Worm (Caenorhabditis elegans) whole organism, early embryonic: ENCODE data around the gene Y64G10A.1.

Experiments
- B0310.2 ChIP-seq: sonication (generic microtip); optimal IDR thresholded peaks from 2 replicates; lab custom pipeline; 2016; ENCODE audit warnings: mild to moderate bottlenecking, missing genetic modification characterization, missing compliant biosample characterization
- F13C5.2 ChIP-seq: sonication (generic microtip); optimal IDR thresholded peaks from 2 replicates; lab custom pipeline; 2017; ENCODE audit warnings: mild to moderate bottlenecking, missing genetic modification characterization, inconsistent platforms, missing compliant biosample characterization
- aly-1 ChIP-seq: sonication (generic microtip); optimal IDR thresholded peaks from 2 replicates; lab custom pipeline; 2016; ENCODE audit warnings: missing genetic modification characterization, missing compliant biosample characterization
- ama-1 ChIP-seq: fragments of 150-350 bp; optimal IDR thresholded peaks from 2 replicates; lab custom pipeline; 2014
- ceh-13 ChIP-seq: fragments of 200-800 bp; sonication (Bioruptor generic); optimal IDR thresholded peaks from 2 replicates; lab custom pipeline; 2018; ENCODE audit warnings: mild to moderate bottlenecking, missing genetic modification characterization, missing compliant biosample characterization
- ceh-36 ChIP-seq: sonication (generic microtip); optimal IDR thresholded peaks from 2 replicates; lab custom pipeline; 2016; ENCODE audit warnings: missing genetic modification characterization, inconsistent platforms, missing compliant biosample characterization
- ets-7 ChIP-seq: sonication (generic microtip); optimal IDR thresholded peaks from 2 replicates; lab custom pipeline; 2016; ENCODE audit warnings: missing genotype, missing genetic modification characterization, missing compliant biosample characterization
- flt-1 ChIP-seq: fragments of 200-800 bp; sonication (Bioruptor generic); IDR thresholded peaks from 2 replicates; pipeline ENCODE4 v1.3.6; 2022; ENCODE audit warnings: missing genetic modification characterization, missing compliant biosample characterization
- hmbx-1 ChIP-seq: sonication (generic microtip); optimal IDR thresholded peaks from 2 replicates; lab custom pipeline; 2016; ENCODE audit warnings: mild to moderate bottlenecking, missing genetic modification characterization, missing compliant biosample characterization
- hmg-4 ChIP-seq: fragments of 200-800 bp; sonication (Bioruptor generic); optimal IDR thresholded peaks from 2 replicates; lab custom pipeline; 2018; ENCODE audit warnings: mild to moderate bottlenecking, missing genetic modification characterization, missing compliant biosample characterization
- hnd-1 ChIP-seq: sonication (generic microtip); optimal IDR thresholded peaks from 2 replicates; lab custom pipeline; 2016; ENCODE audit warnings: missing genetic modification characterization, missing compliant biosample characterization
- pes-1 ChIP-seq: fragments of 200-800 bp; sonication (Bioruptor generic); IDR thresholded peaks from 2 replicates; pipeline ENCODE4 v1.3.6; 2022; ENCODE audit warnings: missing genetic modification reagents, missing genetic modification characterization, missing compliant biosample characterization
- scrt-1 ChIP-seq: fragments of 200-800 bp; sonication (Bioruptor generic); IDR thresholded peaks from 2 replicates; pipeline ENCODE4 v1.3.6; 2022; ENCODE audit warnings: missing genetic modification characterization, missing compliant biosample characterization
- sea-1 ChIP-seq: fragments of 200-800 bp; sonication (Bioruptor generic); conservative IDR thresholded peaks from 2 replicates; pipeline ENCODE4 v1.3.6; 2022; ENCODE audit warnings: missing genetic modification characterization, missing compliant biosample characterization
- tbx-11 ChIP-seq: fragments of 200-800 bp; sonication (Bioruptor generic); IDR thresholded peaks from 2 replicates; pipeline ENCODE4 v1.3.6; 2022; ENCODE audit warnings: missing genetic modification characterization, missing compliant biosample characterization
- tbx-37 ChIP-seq: fragments of 200-800 bp; sonication (Bioruptor generic); conservative IDR thresholded peaks from 2 replicates; pipeline ENCODE4 v1.3.6; 2022; ENCODE audit warnings: missing genetic modification reagents, missing genetic modification characterization, missing compliant biosample characterization
- tra-4 ChIP-seq: sonication (generic microtip); optimal IDR thresholded peaks from 2 replicates; lab custom pipeline; 2017; ENCODE audit warnings: missing genetic modification characterization, missing compliant biosample characterization

The Y64G10A.1 gene

DNA sequence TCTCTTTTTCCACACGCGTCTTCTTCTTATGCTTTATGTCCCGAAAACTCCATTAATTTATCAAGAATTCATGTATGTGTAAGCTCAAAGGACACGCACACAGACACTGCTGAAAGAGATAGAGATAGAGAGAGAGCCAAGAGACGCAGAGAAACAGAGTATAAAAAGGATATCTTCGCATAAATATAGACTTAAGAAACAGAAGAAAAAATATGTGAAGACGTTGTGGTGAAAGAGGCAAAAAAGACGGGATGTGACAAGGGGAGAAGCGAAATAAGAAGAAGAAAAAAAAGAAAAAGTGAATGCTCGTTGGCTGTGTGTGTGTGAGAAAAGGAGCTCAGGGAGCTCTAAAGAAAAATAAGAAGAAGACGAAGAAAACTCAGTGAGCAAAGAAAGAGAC, 21.9 kb upstream of the Y64G10A.1 start:
- no peak for TF ChIP-seq scrt-1 (GFP tag; lab: Robert Waterston, UW)
- no peak for TF ChIP-seq F13C5.2 (tag; lab: Kevin White, UChicago)
- no peak for TF ChIP-seq B0310.2
- no peak for TF ChIP-seq hnd-1 (tag; lab: Kevin White, UChicago)
- TF ChIP-seq hmbx-1 (tag; lab: Kevin White, UChicago) = no peak

DNA sequence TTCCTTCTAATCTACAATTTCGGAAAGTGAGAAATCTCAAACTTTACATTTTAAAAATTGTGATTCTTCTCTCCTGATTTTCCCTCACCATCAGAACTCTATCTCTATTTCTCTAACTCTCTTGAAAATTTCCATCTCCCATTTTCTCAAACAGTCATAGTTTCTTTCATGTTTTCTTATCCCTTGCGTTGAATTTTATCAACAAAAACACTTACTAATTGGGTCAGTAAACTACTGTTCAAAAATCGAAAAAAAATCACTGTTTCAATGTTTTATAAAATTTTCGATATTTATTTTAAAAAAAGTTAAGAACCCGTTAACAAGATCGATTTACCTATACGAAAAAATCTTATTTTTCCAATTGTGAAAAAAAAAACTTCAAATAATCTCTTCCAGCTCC, 20.3 kb upstream of the Y64G10A.1 start:
- TF ChIP-seq tbx-37 (GFP tag; lab: Robert Waterston, UW) (no peak), B0310.2 (no peak), ceh-13 (GFP tag; lab: Kevin White, UChicago) (no peak), sea-1 (GFP tag; lab: Robert Waterston, UW) (no peak), hnd-1 (tag; lab: Kevin White, UChicago) (no peak), flt-1 (no peak), ceh-36 (tag; lab: Kevin White, UChicago) (no peak), ama-1 (lab: Kevin White, UChicago) (no peak), hmbx-1 (tag; lab: Kevin White, UChicago) (no peak), aly-1 (tag; lab: Kevin White, UChicago) (no peak)

DNA sequence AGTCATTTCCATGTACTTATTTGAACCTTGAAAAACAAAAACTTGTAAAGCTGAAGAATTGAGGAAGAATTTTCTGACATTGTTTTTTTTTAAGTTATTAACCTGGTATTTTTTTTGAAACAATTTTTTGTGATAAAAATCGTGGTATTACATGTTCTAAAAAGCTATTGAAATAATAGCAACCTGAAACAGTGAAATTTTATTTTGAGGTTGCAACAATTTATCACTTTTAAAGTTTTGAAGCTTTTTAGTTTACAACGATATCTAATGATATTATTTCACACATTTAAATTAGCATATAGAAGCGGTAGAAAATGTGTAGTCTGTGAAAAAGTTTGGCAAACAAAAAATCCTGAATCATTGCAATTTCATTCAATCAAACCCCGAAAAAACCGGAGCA, 18.7 kb upstream of the Y64G10A.1 start:
- TF ChIP-seq ceh-36 (tag; lab: Kevin White, UChicago) (no peak), hmg-4 (GFP tag; lab: Kevin White, UChicago) (no peak), pes-1 (GFP tag; lab: Robert Waterston, UW) (no peak), hnd-1 (tag; lab: Kevin White, UChicago) (no peak), ets-7 (tag; lab: Kevin White, UChicago) (no peak), tbx-11 (no peak), scrt-1 (GFP tag; lab: Robert Waterston, UW) (no peak), tra-4 (no peak), F13C5.2 (tag; lab: Kevin White, UChicago) (no peak), tbx-37 (GFP tag; lab: Robert Waterston, UW) (no peak), aly-1 (tag; lab: Kevin White, UChicago) (no peak), ceh-13 (GFP tag; lab: Kevin White, UChicago) (no peak), ama-1 (lab: Kevin White, UChicago) (no peak), hmbx-1 (tag; lab: Kevin White, UChicago) (no peak), sea-1 (GFP tag; lab: Robert Waterston, UW) (no peak), flt-1 (no peak)

ce11 chrIV:14255605-14256004, 16.7 kb upstream of the Y64G10A.1 start:
- TF ChIP-seq ceh-36 (tag; lab: Kevin White, UChicago) (no peak), tra-4 (no peak), B0310.2 (no peak), F13C5.2 (tag; lab: Kevin White, UChicago) (no peak), ama-1 (lab: Kevin White, UChicago) (no peak), tbx-37 (GFP tag; lab: Robert Waterston, UW) (no peak), flt-1 (no peak), hnd-1 (tag; lab: Kevin White, UChicago) (no peak), pes-1 (GFP tag; lab: Robert Waterston, UW) (no peak), hmbx-1 (tag; lab: Kevin White, UChicago) (no peak), scrt-1 (GFP tag; lab: Robert Waterston, UW) (no peak)

DNA sequence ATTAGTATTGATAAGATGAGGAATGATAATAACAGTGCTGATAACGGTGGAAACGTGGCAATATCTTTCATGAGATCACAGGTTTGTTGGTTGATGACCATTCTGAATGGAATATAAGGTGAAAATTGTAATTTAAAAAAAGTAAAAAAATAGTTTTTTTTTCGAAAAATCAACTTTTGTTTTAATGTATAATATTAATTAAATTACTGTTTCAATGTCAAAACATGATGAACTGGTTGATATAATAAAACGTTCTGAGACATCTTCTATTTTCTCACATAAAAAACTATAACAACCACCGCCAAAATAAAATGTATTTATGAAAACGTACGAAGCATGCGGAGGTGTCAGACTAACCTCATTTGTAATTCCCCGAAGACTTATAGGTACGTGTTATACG, 11.2 kb upstream of the Y64G10A.1 start, which contains the start of gene srab-24:
Gene srab-24, minus strand, starts transcription at position 101 of the 400 bp plus-strand sequence.
- TF ChIP-seq F13C5.2 (tag; lab: Kevin White, UChicago) (no peak), ama-1 (lab: Kevin White, UChicago) (no peak), ceh-36 (tag; lab: Kevin White, UChicago) (no peak), hmbx-1 (tag; lab: Kevin White, UChicago) (no peak), hmg-4 (GFP tag; lab: Kevin White, UChicago) (no peak), B0310.2 (no peak), tra-4 (no peak), ceh-13 (GFP tag; lab: Kevin White, UChicago) (no peak), hnd-1 (tag; lab: Kevin White, UChicago) (no peak), ets-7 (tag; lab: Kevin White, UChicago) (no peak), tbx-37 (GFP tag; lab: Robert Waterston, UW) (no peak), sea-1 (GFP tag; lab: Robert Waterston, UW) (no peak), scrt-1 (GFP tag; lab: Robert Waterston, UW) (no peak), flt-1 (no peak), tbx-11 (no peak), pes-1 (GFP tag; lab: Robert Waterston, UW) (no peak), aly-1 (tag; lab: Kevin White, UChicago) (no peak)

DNA sequence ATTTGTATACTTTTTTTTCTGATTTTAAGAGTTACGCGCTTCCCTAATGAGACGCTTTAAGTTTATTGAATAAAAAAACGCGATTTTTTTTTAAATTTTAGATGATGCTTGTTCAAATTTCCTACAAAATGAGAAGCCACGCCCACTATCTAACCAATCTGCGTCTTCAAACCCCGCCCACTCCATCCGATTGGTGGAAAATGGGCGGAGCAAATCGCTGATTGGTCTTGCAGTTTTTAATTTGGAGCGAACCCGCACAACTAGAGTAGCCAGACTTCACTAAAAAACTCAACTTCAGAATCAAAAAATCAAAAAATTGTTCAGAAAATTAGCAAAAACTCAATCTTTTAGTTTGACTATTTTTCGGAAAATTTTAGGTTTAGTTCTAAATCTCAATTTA, 10.6 kb upstream of the Y64G10A.1 start:
- no peak for TF ChIP-seq ceh-13 (GFP tag; lab: Kevin White, UChicago)

ce11 chrIV:14244357-14244756, 5.5 kb upstream of the Y64G10A.1 start, which contains the start of gene Y64G10A.2:
Gene Y64G10A.2 (minus strand): TSS chrIV:14244457.
- TF ChIP-seq hmbx-1 (tag; lab: Kevin White, UChicago) (no peak), B0310.2 (no peak), hnd-1 (tag; lab: Kevin White, UChicago) (no peak), hmg-4 (GFP tag; lab: Kevin White, UChicago) (no peak), ceh-36 (tag; lab: Kevin White, UChicago) (no peak), tra-4 (no peak), scrt-1 (GFP tag; lab: Robert Waterston, UW) (no peak), ets-7 (tag; lab: Kevin White, UChicago) (no peak), flt-1 (no peak), pes-1 (GFP tag; lab: Robert Waterston, UW) (no peak), tbx-11 (no peak), F13C5.2 (tag; lab: Kevin White, UChicago) (no peak), tbx-37 (GFP tag; lab: Robert Waterston, UW) (no peak), aly-1 (tag; lab: Kevin White, UChicago) (no peak), sea-1 (GFP tag; lab: Robert Waterston, UW) (no peak), ceh-13 (GFP tag; lab: Kevin White, UChicago) (no peak), ama-1 (lab: Kevin White, UChicago) (no peak)
